Worm (Caenorhabditis elegans): ENCODE results near the gene F09F9.1.

The F09F9.1 gene

DNA sequence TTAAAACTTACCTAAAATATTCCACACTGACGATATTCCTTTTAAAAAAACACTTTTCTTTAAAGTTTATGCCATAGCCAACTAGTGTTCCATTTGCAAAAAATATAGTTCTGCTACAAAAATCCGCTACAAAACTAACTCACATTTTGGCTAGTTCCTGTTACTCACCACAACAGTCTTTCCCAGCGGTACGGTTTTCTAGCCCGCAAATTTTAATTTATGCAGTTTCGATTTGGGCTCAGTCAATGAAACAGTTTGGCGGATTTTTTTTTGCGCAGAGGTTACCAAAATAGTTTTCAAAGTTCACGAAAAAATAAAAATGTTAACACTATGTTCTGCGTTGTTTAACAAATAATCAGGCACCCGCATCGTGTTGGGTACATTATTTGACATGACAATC lies 13.9 kb upstream of the F09F9.1 start:
- TF ChIP-seq Y116A8C.19 (tag; optimal IDR thresholded peaks at IDR 0.05; ENCODE audit: borderline replicate concordance) (no peak), nhr-237 (tag; optimal IDR thresholded peaks at IDR 0.05) (no peak), efl-3 (GFP tag; optimal IDR thresholded peaks at IDR 0.05) (no peak), pqm-1 (tag; optimal IDR thresholded peaks at IDR 0.05) (no peak), F16B12.6 (tag; optimal IDR thresholded peaks at IDR 0.05) (no peak), tlp-1 (tag; optimal IDR thresholded peaks at IDR 0.05) (no peak)

DNA sequence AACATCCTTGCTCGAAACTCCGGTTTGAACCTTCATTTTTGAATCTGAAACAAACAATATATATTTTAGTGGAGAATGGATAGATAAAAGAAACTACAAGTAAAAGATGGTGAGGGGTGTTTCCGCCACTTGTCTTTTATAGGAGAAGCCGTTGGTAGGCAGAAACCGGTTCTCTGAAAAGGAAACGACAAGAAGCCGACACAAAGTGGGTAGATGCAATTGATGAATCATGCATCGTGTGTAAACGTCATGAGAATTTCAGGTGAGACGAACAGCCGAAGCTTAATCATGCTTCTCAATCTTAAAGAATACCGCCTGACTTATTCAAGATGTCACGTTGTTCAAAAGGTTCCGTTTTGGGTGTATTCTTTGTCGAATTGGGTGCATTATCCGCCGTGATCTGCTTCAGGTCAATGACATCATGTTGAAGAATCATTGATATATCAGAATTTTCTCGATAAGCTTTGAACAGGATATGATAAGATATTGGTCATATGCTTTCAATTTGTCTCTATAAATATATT lies 13.0 kb upstream of the F09F9.1 start, which contains the start of gene R02E4.3:
Gene R02E4.3, minus strand, starts transcription at position 51 of the 524 bp plus-strand sequence.
- TF ChIP-seq ztf-4 (tag; optimal IDR thresholded peaks at IDR 0.05), result peak; percentile 3
- no peak for TF ChIP-seq zip-4 (GFP tag; optimal IDR thresholded peaks at IDR 0.05)
- no peak for TF ChIP-seq unc-86 (tag; optimal IDR thresholded peaks at IDR 0.05)
- no peak for TF ChIP-seq ceh-90 (tag; optimal IDR thresholded peaks at IDR 0.05)
- peak; percentile 21 for TF ChIP-seq jun-1 (tag; optimal IDR thresholded peaks at IDR 0.05)
- no peak for TF ChIP-seq lsy-2 (tag; optimal IDR thresholded peaks at IDR 0.05)
- no peak for TF ChIP-seq unc-62 (GFP tag; optimal IDR thresholded peaks at IDR 0.05)
- TF ChIP-seq hlh-4 (tag; optimal IDR thresholded peaks at IDR 0.05), result no peak
- TF ChIP-seq tbx-2 (tag; optimal IDR thresholded peaks at IDR 0.05), result no peak
- TF ChIP-seq blmp-1 (tag; optimal IDR thresholded peaks at IDR 0.05), result peak; percentile 25
- no peak for TF ChIP-seq elt-3 (tag; optimal IDR thresholded peaks at IDR 0.05)

DNA sequence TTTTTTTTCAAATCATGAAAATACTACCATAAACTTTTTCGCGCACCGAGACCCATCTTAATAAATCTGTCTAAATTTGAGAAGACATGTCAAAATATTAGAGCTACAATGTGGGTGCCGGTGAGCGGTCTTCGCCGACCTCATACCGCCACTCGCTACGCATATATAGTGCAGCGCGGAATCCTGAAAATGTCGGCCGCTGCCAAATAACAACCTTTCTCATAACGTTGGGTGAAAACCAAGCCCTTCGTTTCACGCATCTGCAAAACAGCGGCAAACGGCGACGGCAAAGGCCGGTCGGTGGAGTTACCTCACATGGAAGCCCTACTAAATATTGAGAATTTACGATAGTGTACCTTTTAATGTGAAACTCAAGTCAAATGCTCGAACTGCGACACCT lies 12.1 kb upstream of the F09F9.1 start:
- TF ChIP-seq isw-1 (GFP tag; IDR thresholded peaks at IDR 0.05), result no peak
- peak; percentile 16 for TF ChIP-seq nhr-85 (tag)
- peak; percentile 88 for TF ChIP-seq snpc-4 (tag; optimal IDR thresholded peaks at IDR 0.05)

DNA sequence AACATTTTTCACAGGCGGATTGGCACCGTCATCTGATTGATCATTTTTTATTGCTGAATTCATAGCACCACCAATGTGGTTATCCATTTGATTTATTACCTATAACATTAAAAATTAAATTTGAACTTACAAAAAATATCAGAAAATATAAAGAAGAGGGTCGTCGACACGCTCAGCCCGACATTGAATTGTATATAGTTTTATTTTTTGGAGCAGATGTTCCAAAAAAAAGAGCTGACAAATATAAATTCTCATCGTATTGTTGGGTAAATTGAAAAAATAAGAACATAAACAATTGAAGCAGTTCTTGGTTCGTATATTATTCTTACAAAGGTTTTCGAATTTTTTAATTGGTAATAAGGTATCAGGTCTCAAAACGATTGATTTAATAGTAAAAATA lies 10.7 kb upstream of the F09F9.1 start, which contains the start of gene R02E4.1:
Gene R02E4.1, minus strand, starts transcription at position 101 of the 400 bp plus-strand sequence.
- TF ChIP-seq fkh-10 (GFP tag; optimal IDR thresholded peaks at IDR 0.05), result no peak
- TF ChIP-seq nhr-19 (GFP tag; conservative IDR thresholded peaks at IDR 0.05), result no peak
- no peak for TF ChIP-seq dsc-1 (tag; optimal IDR thresholded peaks at IDR 0.05)
- TF ChIP-seq lin-14 (GFP tag; optimal IDR thresholded peaks at IDR 0.05), result no peak
- TF ChIP-seq mef-2 (tag; optimal IDR thresholded peaks at IDR 0.05), result no peak
- no peak for TF ChIP-seq nhr-237 (tag; optimal IDR thresholded peaks at IDR 0.05)
- TF ChIP-seq hlh-4 (tag; optimal IDR thresholded peaks at IDR 0.05), result no peak
- no peak for TF ChIP-seq alr-1 (tag; optimal IDR thresholded peaks at IDR 0.05; ENCODE audit: borderline replicate concordance)
- no peak for TF ChIP-seq lsy-2 (tag; optimal IDR thresholded peaks at IDR 0.05)
- no peak for TF ChIP-seq nhr-77 (tag; optimal IDR thresholded peaks at IDR 0.05)
- no peak for TF ChIP-seq jun-1 (tag; optimal IDR thresholded peaks at IDR 0.05)

DNA sequence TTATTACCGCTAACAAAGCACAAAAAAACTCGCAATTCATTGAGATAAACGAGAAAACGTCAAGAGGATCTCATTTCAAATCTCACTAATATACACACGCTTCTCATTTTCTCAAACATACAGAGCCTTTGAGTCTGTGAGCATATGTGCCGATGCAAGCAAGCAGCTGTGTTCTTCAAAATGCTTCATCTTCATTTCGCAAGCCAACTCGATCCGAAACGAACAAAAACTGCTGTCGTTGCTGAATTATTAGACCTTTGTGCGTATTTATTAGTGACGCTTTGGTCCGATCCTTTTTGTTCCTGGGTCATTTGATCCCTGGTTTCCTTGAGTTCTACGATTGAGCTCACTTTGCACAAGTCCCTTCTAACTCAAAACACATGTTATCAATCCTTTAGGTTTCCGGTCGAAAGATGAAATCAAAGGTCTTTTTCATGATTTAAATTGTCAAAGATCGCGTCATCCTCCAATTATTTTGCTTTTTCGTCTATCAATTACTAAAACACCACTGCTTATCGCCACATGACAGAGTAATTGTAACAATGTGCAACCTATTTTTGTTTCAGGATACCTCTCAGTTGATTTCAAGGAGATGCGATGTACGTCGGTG lies 8.1 kb upstream of the F09F9.1 start, which contains the start of gene R02E4.2:
Gene R02E4.2, plus strand, starts transcription at position 560 of the 610 bp plus-strand sequence.
- TF ChIP-seq unc-62 (GFP tag; optimal IDR thresholded peaks at IDR 0.05) (no peak), efl-1 (optimal IDR thresholded peaks at IDR 0.05) (no peak), efl-1 (GFP tag; optimal IDR thresholded peaks at IDR 0.05 in 1 of 2) (no peak), hlh-4 (tag; optimal IDR thresholded peaks at IDR 0.05) (no peak), fkh-4 (tag; optimal IDR thresholded peaks at IDR 0.05; ENCODE audit: borderline replicate concordance) (peak; percentile 83), dsc-1 (tag; optimal IDR thresholded peaks at IDR 0.05) (peak; percentile 97), nhr-20 (tag; optimal IDR thresholded peaks at IDR 0.05) (no peak)

DNA sequence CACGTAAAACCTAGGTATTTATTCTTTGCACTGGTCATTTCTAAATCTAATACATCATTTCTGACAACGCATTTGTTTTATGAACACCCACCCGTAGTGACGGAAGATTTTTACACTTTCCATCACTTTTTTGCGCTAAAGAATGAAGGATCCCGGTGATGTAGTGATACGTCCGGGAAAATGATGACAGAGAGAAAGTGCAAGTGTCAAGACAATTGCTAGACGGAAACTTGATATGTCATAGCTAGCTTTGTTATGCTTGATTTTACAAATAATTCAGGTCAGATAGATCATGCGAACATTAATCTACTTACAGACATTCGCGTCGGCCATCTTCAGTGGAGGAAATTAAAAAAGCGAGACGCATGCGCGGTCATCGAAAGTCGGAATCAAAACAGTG lies 5.2 kb upstream of the F09F9.1 start:
- TF ChIP-seq zip-4 (GFP tag; optimal IDR thresholded peaks at IDR 0.05) (no peak), lin-14 (GFP tag; optimal IDR thresholded peaks at IDR 0.05) (peak; percentile 27), blmp-1 (tag; optimal IDR thresholded peaks at IDR 0.05) (peak; percentile 51)

Measured in whole organism, L1 larva.